Fruit fly (Drosophila melanogaster) whole organism, wandering third instar larva: Measurements from ENCODE around the gene gammaTub23C.

Experiments
- Abd-B ChIP-seq: fragments of >200 bp; optimal IDR thresholded peaks from 2 replicates; lab custom pipeline; 2017; ENCODE audit warnings: missing biosample characterization, missing genetic modification characterization
- CG32264 ChIP-seq: fragments of 200-800 bp; sonication (Bioruptor generic); optimal IDR thresholded peaks from 2 replicates; lab custom pipeline; 2016; ENCODE audit warnings: missing biosample characterization, missing genetic modification characterization
- CG9705 ChIP-seq: fragments of 200-800 bp; sonication (Bioruptor generic); optimal IDR thresholded peaks from 2 replicates; lab custom pipeline; 2018; ENCODE audit warnings: missing biosample characterization, mild to moderate bottlenecking, missing genetic modification characterization
- CrebA ChIP-seq: fragments of 200-800 bp; sonication (Bioruptor generic); optimal IDR thresholded peaks from 2 replicates; lab custom pipeline; 2016; ENCODE audit warnings: missing biosample characterization, mild to moderate bottlenecking, missing genetic modification characterization, borderline replicate concordance
- Dfd ChIP-seq: fragments of >200 bp; optimal IDR thresholded peaks from 2 replicates; lab custom pipeline; 2017; ENCODE audit warnings: missing biosample characterization, missing genetic modification characterization
- Dif ChIP-seq: fragments of 200-275, 200-300 bp; sonication (Bioruptor generic); optimal IDR thresholded peaks from 2 replicates; lab custom pipeline; 2018; ENCODE audit warnings: missing biosample characterization, missing genetic modification characterization; ENCODE audit not compliant: partially characterized antibody
- GATAd ChIP-seq: sonication (Bioruptor generic); optimal IDR thresholded peaks from 2 replicates; lab custom pipeline; 2016; ENCODE audit warnings: missing biosample characterization, missing genetic modification characterization
- HLH106 ChIP-seq: fragments of 200-800 bp; optimal IDR thresholded peaks from 3 replicates; lab custom pipeline; 2019; ENCODE audit warnings: missing biosample characterization, mild to moderate bottlenecking, missing genetic modification characterization, moderate library complexity
- Hr78 ChIP-seq: fragments of >200 bp; optimal IDR thresholded peaks from 2 replicates; lab custom pipeline; 2017; ENCODE audit warnings: missing biosample characterization, missing genetic modification characterization
- Hr83 ChIP-seq: fragments of 200-300 bp; sonication (Bioruptor generic); optimal IDR thresholded peaks from 2 replicates; lab custom pipeline; 2016; ENCODE audit warnings: missing biosample characterization, mild to moderate bottlenecking, missing genetic modification characterization, moderate library complexity; ENCODE audit not compliant: poor library complexity, severe bottlenecking
- Jra ChIP-seq: sonication (Bioruptor generic); optimal IDR thresholded peaks from 2 replicates; lab custom pipeline; 2016; ENCODE audit warnings: missing biosample characterization, missing genetic modification characterization
- Mio ChIP-seq: sonication (Bioruptor generic); optimal IDR thresholded peaks from 2 replicates; lab custom pipeline; 2016; ENCODE audit warnings: missing biosample characterization, missing genetic modification characterization
- Myc ChIP-seq: fragments of >200 bp; optimal IDR thresholded peaks from 2 replicates; lab custom pipeline; 2017
- N ChIP-seq: fragments of >200 bp; optimal IDR thresholded peaks from 2 replicates; lab custom pipeline; 2018; ENCODE audit warnings: missing biosample characterization, missing external identifiers, missing genetic modification characterization
- OdsH ChIP-seq: fragments of 200-800 bp; sonication (Bioruptor generic); optimal IDR thresholded peaks from 2 replicates; lab custom pipeline; 2016; ENCODE audit warnings: missing biosample characterization, mild to moderate bottlenecking, missing genetic modification characterization
- Rel ChIP-seq, 2 experiments: fragments of 200-800 bp; sonication (Bioruptor generic) in 1 of 2; optimal IDR thresholded peaks; 2 replicates in 1 of 2; 3 replicates in 1 of 2; lab custom pipeline; 2016 to 2019; ENCODE audit warnings: mild to moderate bottlenecking in 2 of 2, missing biosample characterization in 2 of 2, missing genetic modification characterization in 2 of 2, moderate library complexity in 1 of 2
- Sp1 ChIP-seq: fragments of 200-800 bp; sonication (Bioruptor generic); optimal IDR thresholded peaks from 3 replicates; lab custom pipeline; 2019; ENCODE audit warnings: missing biosample characterization, mild to moderate bottlenecking, missing genetic modification characterization, moderate library complexity
- br ChIP-seq: fragments of 200-800 bp; sonication (Bioruptor generic); optimal IDR thresholded peaks from 2 replicates; lab custom pipeline; 2016; ENCODE audit warnings: missing biosample characterization, missing genetic modification characterization
- brk ChIP-seq: fragments of 200-800 bp; sonication (Bioruptor generic); optimal IDR thresholded peaks from 2 replicates; lab custom pipeline; 2016; ENCODE audit warnings: missing biosample characterization, mild to moderate bottlenecking, missing genetic modification characterization
- dmrt93B ChIP-seq: fragments of 200-800 bp; sonication (Bioruptor generic); optimal IDR thresholded peaks from 2 replicates; lab custom pipeline; 2018; ENCODE audit warnings: missing biosample characterization, mild to moderate bottlenecking, missing genetic modification characterization
- ey ChIP-seq: fragments of 200-800 bp; sonication (Bioruptor generic); optimal IDR thresholded peaks from 2 replicates; lab custom pipeline; 2016; ENCODE audit warnings: missing biosample characterization, missing genetic modification characterization
- foxo ChIP-seq, 2 experiments: fragments of 200-800 bp; sonication (Bioruptor generic); optimal IDR thresholded peaks; 2 replicates in 1 of 2; 3 replicates in 1 of 2; lab custom pipeline; 2016 to 2017; ENCODE audit warnings: missing biosample characterization in 2 of 2, missing genetic modification characterization in 2 of 2
- h ChIP-seq: fragments of 200-800 bp; sonication (Bioruptor generic); optimal IDR thresholded peaks from 3 replicates; lab custom pipeline; 2016; ENCODE audit warnings: missing biosample characterization, mild to moderate bottlenecking, missing genetic modification characterization
- lola ChIP-seq: fragments of >200 bp; optimal IDR thresholded peaks from 2 replicates; lab custom pipeline; 2017; ENCODE audit warnings: missing biosample characterization, missing genetic modification characterization
- pan ChIP-seq: fragments of >200 bp; optimal IDR thresholded peaks from 2 replicates; lab custom pipeline; 2017
- psq ChIP-seq: fragments of 200-800 bp; sonication (Bioruptor generic); optimal IDR thresholded peaks from 3 replicates; lab custom pipeline; 2017; ENCODE audit warnings: missing biosample characterization, mild to moderate bottlenecking, missing genetic modification characterization, moderate library complexity
- sv ChIP-seq: fragments of 200-800 bp; sonication (Bioruptor generic); optimal IDR thresholded peaks from 3 replicates; lab custom pipeline; 2016; ENCODE audit warnings: missing biosample characterization, missing genetic modification characterization
- woc ChIP-seq: sonication (Bioruptor generic); optimal IDR thresholded peaks from 2 replicates; lab custom pipeline; 2016; ENCODE audit warnings: missing biosample characterization, mild to moderate bottlenecking, missing genetic modification characterization

The gammaTub23C gene

dm6 chr2L:2944509-2944908 is 28.2 kb upstream of the gammaTub23C start (continued):
- no peak for TF ChIP-seq GATAd (GFP tag; lab: Kevin White, UChicago)
- no peak for TF ChIP-seq CG9705 (GFP tag; lab: Kevin White, UChicago)
- no peak for TF ChIP-seq brk (GFP tag; lab: Kevin White, UChicago)
- TF ChIP-seq HLH106 = no peak

DNA sequence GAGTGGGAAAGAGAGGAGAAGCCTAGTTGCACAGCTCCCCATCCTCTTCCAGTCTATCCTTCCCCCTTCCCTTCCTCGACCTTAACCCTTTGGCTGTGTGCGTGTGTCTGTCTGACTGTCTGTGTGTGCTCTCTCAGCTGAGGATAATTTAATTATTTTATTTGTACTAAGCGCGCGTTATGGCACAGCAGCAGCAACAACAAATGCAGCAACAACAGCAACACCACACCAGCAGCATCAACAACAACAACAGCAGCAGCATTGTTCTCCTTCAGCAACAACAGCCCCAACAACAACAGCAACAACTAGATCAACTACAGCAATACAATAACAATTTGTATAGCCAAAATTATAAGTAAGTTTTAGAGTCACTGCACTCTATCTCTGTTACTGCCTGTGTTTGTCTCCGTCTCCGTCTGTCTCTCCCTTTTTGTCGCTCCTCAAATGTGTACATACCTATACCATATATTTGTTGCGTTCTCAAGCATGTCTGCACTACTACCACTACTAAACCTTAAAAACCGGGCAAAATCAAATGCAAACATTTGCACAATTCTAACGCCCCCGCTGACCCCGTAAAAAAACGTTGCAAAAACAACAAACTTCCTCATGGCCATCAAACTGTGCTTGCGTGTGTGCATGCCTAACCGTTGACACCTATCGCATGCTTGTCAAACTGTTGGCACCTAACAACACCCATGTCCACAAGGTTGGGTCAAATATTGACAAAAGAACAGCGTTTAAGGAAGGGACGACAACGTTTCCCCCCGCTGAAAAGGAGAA is 27.1 kb upstream of the gammaTub23C start:
- TF ChIP-seq GATAd (GFP tag; lab: Kevin White, UChicago) = no peak
- peak; percentile 83 for TF ChIP-seq Dfd (GFP tag; lab: Kevin White, UChicago)
- peak; percentile 36 for TF ChIP-seq Myc (lab: Kevin White, UChicago)
- TF ChIP-seq, all 38 proteins: peak for 2

DNA sequence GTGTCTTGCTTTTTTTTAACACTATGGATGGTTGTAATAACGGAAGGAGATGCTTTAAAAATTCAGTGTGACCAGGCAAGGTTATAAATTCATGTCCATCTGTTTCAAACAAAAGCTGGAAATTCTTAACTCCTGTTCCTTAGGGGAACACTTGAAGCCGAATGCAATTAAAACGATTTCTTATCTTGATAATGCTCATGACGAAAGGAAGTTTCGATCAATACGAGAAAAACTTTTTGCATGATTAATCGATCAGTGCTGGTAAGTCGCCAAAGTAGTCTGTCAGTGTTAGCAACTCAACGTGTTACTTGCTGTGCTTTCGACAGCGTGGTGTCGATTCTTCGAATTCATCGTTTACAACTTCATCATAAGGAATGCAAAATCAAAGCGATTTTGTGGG is 18.2 kb upstream of the gammaTub23C start, which contains the start of gene Rbp9:
Gene Rbp9, plus strand, starts transcription at position 291 of the 400 bp plus-strand sequence.
- TF ChIP-seq Dfd (GFP tag; lab: Kevin White, UChicago) (no peak), br (GFP tag; lab: Kevin White, UChicago) (no peak), Rel (GFP tag; optimal IDR thresholded peaks at IDR 0.05; lab: Kevin White, UChicago) (no peak), Rel (tag; optimal IDR thresholded peaks at IDR 0.05; lab: Kevin White, UChicago) (no peak), Dif (GFP tag; lab: Kevin White, UChicago) (no peak), foxo (GFP tag; optimal IDR thresholded peaks at IDR 0.05; lab: Kevin White, UChicago) (no peak), Myc (lab: Kevin White, UChicago) (no peak)

DNA sequence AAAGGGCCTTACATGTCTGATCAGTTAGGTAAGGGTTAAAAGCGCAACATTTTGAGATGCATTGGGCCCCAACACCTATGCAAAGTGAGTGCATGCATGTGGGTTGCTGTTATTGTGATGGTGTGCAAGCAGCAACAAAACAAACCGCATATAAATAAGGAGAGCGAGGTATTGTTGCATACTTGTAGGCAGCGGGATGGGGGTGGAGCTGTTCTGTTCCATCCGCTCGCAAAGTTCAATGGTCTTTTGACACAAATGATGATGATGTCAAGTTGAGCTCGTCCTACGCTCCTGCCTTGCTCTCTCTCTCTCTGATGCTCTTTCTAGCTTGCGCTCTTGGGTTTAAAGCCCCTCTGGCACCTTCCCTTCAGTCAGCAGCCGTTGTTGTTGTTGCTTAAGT is 17.0 kb upstream of the gammaTub23C start:
- TF ChIP-seq Dif (GFP tag; lab: Kevin White, UChicago) (peak; percentile 64), CrebA (no peak), br (GFP tag; lab: Kevin White, UChicago) (no peak), Myc (lab: Kevin White, UChicago) (peak; percentile 57), dmrt93B (GFP tag; lab: Kevin White, UChicago) (no peak), psq (GFP tag; lab: Kevin White, UChicago) (no peak), Hr83 (GFP tag; lab: Kevin White, UChicago) (peak; percentile 7), N (GFP tag; lab: Kevin White, UChicago) (peak; percentile 76)

dm6 chr2L:2956358-2956757 is 16.3 kb upstream of the gammaTub23C start:
- TF ChIP-seq Mio (GFP tag; lab: Kevin White, UChicago) = no peak
- no peak for TF ChIP-seq Sp1 (GFP tag; lab: Kevin White, UChicago)
- no peak for TF ChIP-seq sv (GFP tag; lab: Kevin White, UChicago)
- no peak for TF ChIP-seq Jra (GFP tag; lab: Kevin White, UChicago)
- no peak for TF ChIP-seq Myc (lab: Kevin White, UChicago)
- no peak for TF ChIP-seq psq (GFP tag; lab: Kevin White, UChicago)
- no peak for TF ChIP-seq CrebA
- no peak for TF ChIP-seq CG32264 (GFP tag; lab: Kevin White, UChicago)
- no peak for TF ChIP-seq HLH106
- no peak for TF ChIP-seq foxo (GFP tag; optimal IDR thresholded peaks at IDR 0.05; lab: Kevin White, UChicago)
- TF ChIP-seq Abd-B (GFP tag; lab: Kevin White, UChicago) = no peak
- TF ChIP-seq Dfd (GFP tag; lab: Kevin White, UChicago) = no peak
- no peak for TF ChIP-seq OdsH (GFP tag; lab: Kevin White, UChicago)
- no peak for TF ChIP-seq Hr78 (GFP tag; lab: Kevin White, UChicago)
- no peak for TF ChIP-seq pan (lab: Kevin White, UChicago)
- TF ChIP-seq ey (GFP tag; lab: Kevin White, UChicago) = no peak
- TF ChIP-seq woc = no peak

dm6 chr2L:2956992-2957391 is 15.7 kb upstream of the gammaTub23C start:
- TF ChIP-seq h (no peak), Myc (lab: Kevin White, UChicago) (peak; percentile 27), lola (GFP tag; lab: Kevin White, UChicago) (no peak), br (GFP tag; lab: Kevin White, UChicago) (no peak)
- TF ChIP-seq, all 38 proteins: peak for 1
